Comparison of ENCODE assay signal across 3 worm cellular contexts in the genomic region with DNA sequence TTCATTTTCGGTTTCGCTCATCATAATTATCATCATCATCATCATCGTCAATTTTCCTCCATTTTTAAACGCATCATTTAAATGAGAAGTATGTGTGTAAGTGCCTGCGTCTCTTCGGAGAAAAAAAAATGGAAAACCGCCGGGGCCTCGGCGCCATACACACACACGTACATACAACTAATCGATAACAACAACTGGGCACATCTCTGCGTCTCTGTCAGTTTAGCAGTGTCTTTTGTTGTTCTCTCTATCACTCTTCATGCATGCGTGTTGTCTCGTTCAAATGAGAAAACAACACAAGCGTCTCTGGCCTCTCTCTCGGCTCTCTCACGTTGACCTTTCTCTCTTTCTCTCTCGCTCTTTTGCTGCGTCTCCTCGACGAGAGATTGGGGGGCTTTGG.
TF ChIP-seq lines count a peak whose summit lies in the region.

No protein-coding gene starts in this region.

TF ChIP-seq in whole organism, L1 larva, 84 proteins besides CTCF, POLR2A, EP300 and RAD21 (continued from another document and continues in another):
- peak; percentile 75 to 77 for TF ChIP-seq lin-35 (GFP tag; optimal IDR thresholded peaks at IDR 0.05; lab: Kevin White, UChicago)
- TF ChIP-seq swsn-7 (tag; optimal IDR thresholded peaks at IDR 0.05; lab: Kevin White, UChicago) = peak; percentile 91
- TF ChIP-seq nhr-90 (tag; optimal IDR thresholded peaks at IDR 0.05; lab: Kevin White, UChicago; ENCODE audit: poor library complexity) = peak; percentile 85
- no peak for TF ChIP-seq nhr-76 (tag; optimal IDR thresholded peaks at IDR 0.05; lab: Kevin White, UChicago)
- no peak for TF ChIP-seq ces-1 (GFP tag; optimal IDR thresholded peaks at IDR 0.05; lab: Kevin White, UChicago)
- peak; percentile 10 for TF ChIP-seq aha-1 (tag; optimal IDR thresholded peaks at IDR 0.05; lab: Kevin White, UChicago)
- no peak for TF ChIP-seq unc-30 (tag; optimal IDR thresholded peaks at IDR 0.05; lab: Kevin White, UChicago)
- peak; percentile 43 for TF ChIP-seq unc-130 (tag; optimal IDR thresholded peaks at IDR 0.05; lab: Kevin White, UChicago)
- peak; percentile 81 for TF ChIP-seq nhr-77 (tag; optimal IDR thresholded peaks at IDR 0.05; lab: Kevin White, UChicago)
- peak; percentile 63 for TF ChIP-seq aly-2 (tag; optimal IDR thresholded peaks at IDR 0.05; lab: Kevin White, UChicago)
- peak; percentile 85 to 91 for TF ChIP-seq lsy-2 (tag; optimal IDR thresholded peaks at IDR 0.05; lab: Kevin White, UChicago)
- no peak for TF ChIP-seq F16B12.6 (tag; optimal IDR thresholded peaks at IDR 0.05; lab: Kevin White, UChicago)
- TF ChIP-seq snu-23 (GFP tag; optimal IDR thresholded peaks at IDR 0.05; lab: Kevin White, UChicago) = peak; percentile 95
- TF ChIP-seq Y116A8C.19 (tag; optimal IDR thresholded peaks at IDR 0.05; lab: Kevin White, UChicago; ENCODE audit: borderline replicate concordance) = no peak
- TF ChIP-seq isw-1 (GFP tag; IDR thresholded peaks at IDR 0.05; lab: Robert Waterston, UW) = peak; percentile 74
- peak; percentile 79 for TF ChIP-seq fkh-10 (GFP tag; optimal IDR thresholded peaks at IDR 0.05; lab: Kevin White, UChicago)
- TF ChIP-seq nhr-11 (tag; optimal IDR thresholded peaks at IDR 0.05; lab: Kevin White, UChicago) = peak; percentile 76
- peak; percentile 52 for TF ChIP-seq egl-13 (tag; optimal IDR thresholded peaks at IDR 0.05; lab: Kevin White, UChicago)
- no peak for TF ChIP-seq ceh-90 (tag; optimal IDR thresholded peaks at IDR 0.05; lab: Kevin White, UChicago)
- peak; percentile 90 for TF ChIP-seq nhr-20 (tag; optimal IDR thresholded peaks at IDR 0.05; lab: Kevin White, UChicago)
- TF ChIP-seq lin-14 (GFP tag; optimal IDR thresholded peaks at IDR 0.05; lab: Kevin White, UChicago) = peak; percentile 98
- TF ChIP-seq fos-1 (tag; optimal IDR thresholded peaks at IDR 0.05; lab: Kevin White, UChicago) = peak; percentile 81
- TF ChIP-seq ets-5 (GFP tag; IDR thresholded peaks at IDR 0.05; lab: Robert Waterston, UW) = no peak
- TF ChIP-seq blmp-1 (tag; optimal IDR thresholded peaks at IDR 0.05; lab: Kevin White, UChicago) = peak; percentile 82
- peak; percentile 9 for TF ChIP-seq pqm-1 (tag; optimal IDR thresholded peaks at IDR 0.05; lab: Kevin White, UChicago)
- TF ChIP-seq lin-39 (tag; optimal IDR thresholded peaks at IDR 0.05; lab: Kevin White, UChicago) = peak; percentile 57
- no peak for TF ChIP-seq hlh-4 (tag; optimal IDR thresholded peaks at IDR 0.05; lab: Kevin White, UChicago)
- TF ChIP-seq skn-1 (tag; optimal IDR thresholded peaks at IDR 0.05; lab: Kevin White, UChicago) = peak; percentile 45
- TF ChIP-seq xbp-1 (tag; optimal IDR thresholded peaks at IDR 0.05; lab: Kevin White, UChicago) = peak; percentile 80
- TF ChIP-seq sox-4 (tag; optimal IDR thresholded peaks at IDR 0.05; lab: Kevin White, UChicago) = peak; percentile 20
- TF ChIP-seq mef-2 (tag; optimal IDR thresholded peaks at IDR 0.05; lab: Kevin White, UChicago) = peak; percentile 62
- TF ChIP-seq tbx-2 (tag; optimal IDR thresholded peaks at IDR 0.05; lab: Kevin White, UChicago) = peak; percentile 92
- no peak for TF ChIP-seq zip-4 (GFP tag; optimal IDR thresholded peaks at IDR 0.05; lab: Kevin White, UChicago)
- TF ChIP-seq unc-86 (tag; optimal IDR thresholded peaks at IDR 0.05; lab: Kevin White, UChicago) = peak; percentile 88
- peak; percentile 84 to 87 for TF ChIP-seq egl-27 (tag; optimal IDR thresholded peaks at IDR 0.05; lab: Kevin White, UChicago)
- peak; percentile 42; the same call in 1 of the 2 replicates for TF ChIP-seq mab-9 (GFP tag; IDR thresholded peaks at IDR 0.05; lab: Robert Waterston, UW)
- peak; percentile 80 for TF ChIP-seq pag-3 (tag; optimal IDR thresholded peaks at IDR 0.05; lab: Kevin White, UChicago; ENCODE audit: borderline replicate concordance, insufficient read depth)
- TF ChIP-seq nhr-71 (tag; optimal IDR thresholded peaks at IDR 0.05; lab: Kevin White, UChicago) = peak; percentile 96
- no peak for TF ChIP-seq efl-3 (GFP tag; optimal IDR thresholded peaks at IDR 0.05; lab: Kevin White, UChicago)
- TF ChIP-seq ztf-4 (tag; optimal IDR thresholded peaks at IDR 0.05; lab: Kevin White, UChicago) = peak; percentile 89
- peak; percentile 66 for TF ChIP-seq C16A3.4 (tag; optimal IDR thresholded peaks at IDR 0.05; lab: Kevin White, UChicago)
- peak; percentile 47 to 65 (median 64) for TF ChIP-seq dpl-1 (GFP tag; optimal IDR thresholded peaks at IDR 0.05; lab: Kevin White, UChicago)

TF ChIP-seq in whole organism, L3 larva, 47 proteins besides CTCF, POLR2A, EP300 and RAD21 (continued from another document):
- TF ChIP-seq sea-2 (GFP tag; optimal IDR thresholded peaks at IDR 0.05; lab: Kevin White, UChicago) (no peak), ZK546.5 (tag; optimal IDR thresholded peaks at IDR 0.05; lab: Kevin White, UChicago) (no peak), lsy-12 (tag; optimal IDR thresholded peaks at IDR 0.05; lab: Kevin White, UChicago) (peak; percentile 44), lin-39 (tag; optimal IDR thresholded peaks at IDR 0.05; lab: Kevin White, UChicago) (peak; percentile 82), unc-62 (GFP tag; optimal IDR thresholded peaks at IDR 0.05; lab: Kevin White, UChicago) (peak; percentile 71), nhr-11 (tag; optimal IDR thresholded peaks at IDR 0.05; lab: Kevin White, UChicago) (peak; percentile 79), zag-1 (tag; optimal IDR thresholded peaks at IDR 0.05; lab: Kevin White, UChicago) (no peak), daf-12 (tag; optimal IDR thresholded peaks at IDR 0.05; lab: Kevin White, UChicago) (no peak), nhr-237 (tag; optimal IDR thresholded peaks at IDR 0.05; lab: Kevin White, UChicago) (no peak), fkh-2 (tag; optimal IDR thresholded peaks at IDR 0.05; lab: Kevin White, UChicago) (peak; percentile 81), pha-4 (tag; optimal IDR thresholded peaks at IDR 0.05; lab: Kevin White, UChicago) (peak; percentile 92), aly-2 (tag; optimal IDR thresholded peaks at IDR 0.05; lab: Kevin White, UChicago) (no peak), jun-1 (tag; optimal IDR thresholded peaks at IDR 0.05; lab: Kevin White, UChicago) (peak; percentile 82), elt-2 (tag; optimal IDR thresholded peaks at IDR 0.05; lab: Kevin White, UChicago) (peak; percentile 74), snpc-4 (tag; optimal IDR thresholded peaks at IDR 0.05; lab: Kevin White, UChicago) (peak; percentile 51), ceh-82 (tag; optimal IDR thresholded peaks at IDR 0.05; lab: Kevin White, UChicago) (peak; percentile 24), nfya-1 (tag; optimal IDR thresholded peaks at IDR 0.05; lab: Kevin White, UChicago; ENCODE audit: insufficient read depth) (peak; percentile 95), pqm-1 (tag; optimal IDR thresholded peaks at IDR 0.05; lab: Kevin White, UChicago) (peak; percentile 82), hmg-11 (tag; optimal IDR thresholded peaks at IDR 0.05; lab: Kevin White, UChicago) (peak; percentile 97)

TF ChIP-seq in whole organism, young adult, 124 proteins besides CTCF, POLR2A, EP300 and RAD21 (continued from another document):
- peak; percentile 78 for TF ChIP-seq K12H6.12 (tag; optimal IDR thresholded peaks at IDR 0.05; lab: Kevin White, UChicago)
- no peak for TF ChIP-seq unc-62 (GFP tag; optimal IDR thresholded peaks at IDR 0.05; lab: Kevin White, UChicago)
- no peak for TF ChIP-seq ceh-79 (tag; optimal IDR thresholded peaks at IDR 0.05; lab: Kevin White, UChicago)
- peak; percentile 20 for TF ChIP-seq die-1 (tag; optimal IDR thresholded peaks at IDR 0.05; lab: Kevin White, UChicago)
- TF ChIP-seq zfh-2 (GFP tag; conservative IDR thresholded peaks at IDR 0.05; lab: Robert Waterston, UW) = peak; percentile 88
